Worm (Caenorhabditis elegans) whole organism, L4 larva: ENCODE data around the gene rpi-2.

ENCODE experiments used
- nhr-28 ChIP-seq: fragments of 150-350 bp; optimal IDR thresholded peaks from 2 replicates; lab custom pipeline; 2014; ENCODE audit warnings: missing biosample characterization, missing genetic modification characterization
- nhr-77 ChIP-seq: fragments of 150-350 bp; optimal IDR thresholded peaks from 2 replicates; lab custom pipeline; 2014; ENCODE audit warnings: missing biosample characterization, missing genetic modification characterization
- unc-62 ChIP-seq, 3 experiments: fragments of 150-350 bp in 1 of 3; sonication (generic microtip); optimal IDR thresholded peaks in 2 of 3; peaks in 1 of 3; 1 replicate in 1 of 3; 2 replicates in 2 of 3; lab custom pipeline; 2014 to 2017; ENCODE audit warnings: missing biosample characterization in 3 of 3, missing genetic modification characterization in 3 of 3, missing genetic modification reagents in 3 of 3, missing genotype in 1 of 3

- TF ChIP-seq nhr-77 (tag; lab: Kevin White, UChicago) (no peak), unc-62 (GFP tag; optimal IDR thresholded peaks at IDR 0.05 in 1 of 2; lab: Kevin White, UChicago) (peak in 1 of 2 experiments; percentile 68), unc-62 (tag; optimal IDR thresholded peaks at IDR 0.05; lab: Kevin White, UChicago) (no peak), nhr-28 (tag; lab: Kevin White, UChicago) (no peak)
Observed at ce11 chrIV:1708426-1708826, 2.6 kb upstream of the rpi-2 start.
